Worm (Caenorhabditis elegans): ENCODE data around the gene nhr-270.

Gene nhr-270

DNA sequence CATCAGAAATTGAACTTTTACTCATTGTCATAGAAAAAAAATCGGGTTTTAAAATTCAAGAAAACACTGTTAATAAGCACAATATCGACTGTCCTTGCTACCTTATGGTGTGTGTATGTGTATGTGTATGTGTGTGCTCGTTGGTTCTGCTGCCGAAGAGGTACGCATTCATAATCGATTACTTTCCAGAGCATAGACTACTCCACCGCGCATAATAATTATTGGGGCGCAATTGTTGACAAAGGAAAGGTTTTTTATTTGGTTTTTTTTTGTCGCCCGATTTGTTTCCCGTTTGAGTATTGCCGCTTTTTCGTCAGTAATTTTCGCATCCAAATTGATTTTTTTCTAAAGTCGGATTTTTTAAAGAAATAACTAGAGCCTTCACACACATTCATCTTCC, 43.3 kb downstream of the nhr-270 start, which contains the start of gene C05E4.15:
C05E4.15 (minus strand) TSS at position 101 of the 400 bp plus-strand sequence.
- no peak for TF ChIP-seq elt-1 (tag; optimal IDR thresholded peaks at IDR 0.05)
- TF ChIP-seq skn-1 (tag; optimal IDR thresholded peaks at IDR 0.05) = no peak
- no peak for TF ChIP-seq fos-1 (tag; optimal IDR thresholded peaks at IDR 0.05)
- TF ChIP-seq sea-2 (GFP tag; optimal IDR thresholded peaks at IDR 0.05) = no peak
- no peak for TF ChIP-seq nfya-1 (tag; optimal IDR thresholded peaks at IDR 0.05; ENCODE audit: insufficient read depth)
- no peak for TF ChIP-seq ceh-28 (tag; optimal IDR thresholded peaks at IDR 0.05)
- no peak for TF ChIP-seq pha-4 (tag; optimal IDR thresholded peaks at IDR 0.05)
- no peak for TF ChIP-seq snpc-4 (tag; optimal IDR thresholded peaks at IDR 0.05)
- no peak for TF ChIP-seq nhr-23 (tag; optimal IDR thresholded peaks at IDR 0.05)
- TF ChIP-seq ztf-4 (tag; optimal IDR thresholded peaks at IDR 0.05) = no peak
- no peak for TF ChIP-seq zag-1 (tag; optimal IDR thresholded peaks at IDR 0.05)
- TF ChIP-seq R02D3.7 (tag; optimal IDR thresholded peaks at IDR 0.05) = no peak
- no peak for TF ChIP-seq lin-39 (tag; optimal IDR thresholded peaks at IDR 0.05)
- TF ChIP-seq nhr-43 (tag; optimal IDR thresholded peaks at IDR 0.05; ENCODE audit: poor library complexity, severe bottlenecking) = no peak
- TF ChIP-seq elt-3 (tag; optimal IDR thresholded peaks at IDR 0.05) = no peak
- no peak for TF ChIP-seq mdl-1 (tag; optimal IDR thresholded peaks at IDR 0.05)

DNA sequence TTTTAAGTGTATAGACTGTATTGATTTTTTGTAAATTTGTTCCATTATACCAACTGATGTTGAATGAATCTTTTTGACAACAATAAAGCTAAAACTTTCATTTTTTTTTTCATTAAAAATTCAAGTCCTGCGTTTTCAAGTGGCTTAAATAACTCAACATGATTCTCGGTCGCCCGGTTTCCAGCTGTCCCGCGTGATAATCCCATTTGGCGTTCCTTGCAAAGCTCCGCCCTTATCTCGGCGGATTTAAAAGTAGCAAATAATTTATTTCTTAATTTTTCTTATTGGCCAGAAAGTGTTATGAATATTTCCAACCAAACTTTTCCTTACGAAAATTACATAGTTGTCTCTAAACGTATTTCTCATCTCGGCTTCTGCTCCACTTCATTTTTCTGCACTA, 48.4 kb downstream of the nhr-270 start, which contains the start of gene str-20:
str-20 (plus strand) TSS at position 301 of the 400 bp plus-strand sequence.
- no peak for TF ChIP-seq ztf-4 (tag; optimal IDR thresholded peaks at IDR 0.05)
- TF ChIP-seq lsy-12 (tag; optimal IDR thresholded peaks at IDR 0.05) = no peak
- TF ChIP-seq skn-1 (tag; optimal IDR thresholded peaks at IDR 0.05) = no peak
- no peak for TF ChIP-seq tbx-2 (tag; optimal IDR thresholded peaks at IDR 0.05)
- TF ChIP-seq egl-27 (tag; optimal IDR thresholded peaks at IDR 0.05) = no peak

DNA sequence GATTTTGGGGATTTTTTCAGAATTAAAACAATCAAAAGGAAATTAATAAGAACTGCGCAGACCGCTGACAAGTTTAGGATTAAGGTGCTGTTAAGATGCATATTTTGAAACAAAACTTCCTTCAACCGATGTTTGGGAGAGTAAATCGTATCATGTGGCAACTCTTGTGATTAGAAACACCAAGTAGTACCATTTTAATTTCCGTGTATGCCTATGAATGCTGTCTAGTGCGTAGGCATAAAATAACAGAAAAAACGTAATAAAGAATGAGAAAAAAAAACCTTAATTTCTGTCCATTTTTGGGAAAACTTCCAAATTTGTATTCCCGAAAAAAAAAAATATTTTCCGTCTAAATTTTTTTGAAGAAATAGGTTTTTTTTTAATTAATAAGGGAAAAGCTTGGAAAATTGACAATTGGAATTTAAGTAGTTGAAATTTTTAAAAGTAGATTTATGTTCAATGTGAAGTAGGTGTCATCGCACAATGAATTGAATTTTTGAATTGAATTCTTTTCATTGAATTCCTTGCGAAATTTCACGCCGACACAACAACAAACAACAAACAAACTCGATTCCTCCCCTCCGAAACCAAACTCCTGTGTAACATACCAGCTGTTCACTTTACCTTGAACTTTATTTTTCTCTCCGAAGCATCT, 51.7 kb downstream of the nhr-270 start, which contains the start of the genes str-262 and srp-1:
str-262 (minus strand) TSS at position 101 of the 655 bp plus-strand sequence.
srp-1 (plus strand) TSS at position 605 of the 655 bp plus-strand sequence.
- TF ChIP-seq mml-1 (tag; optimal IDR thresholded peaks at IDR 0.05) (no peak), snpc-4 (tag; optimal IDR thresholded peaks at IDR 0.05) (no peak), nfya-1 (tag; optimal IDR thresholded peaks at IDR 0.05; ENCODE audit: insufficient read depth) (no peak), lin-15B (tag; optimal IDR thresholded peaks at IDR 0.05) (no peak), nhr-23 (tag; optimal IDR thresholded peaks at IDR 0.05) (no peak), ceh-82 (tag; optimal IDR thresholded peaks at IDR 0.05) (no peak), fkh-2 (tag; optimal IDR thresholded peaks at IDR 0.05) (no peak), unc-62 (GFP tag; optimal IDR thresholded peaks at IDR 0.05) (no peak)
